Fruit fly (Drosophila melanogaster) whole organism, embryonic: ENCODE data around the gene Cpr65Av.

Experiments used
- Ada2b ChIP-seq: fragments of 200-800 bp; sonication (Bioruptor generic); IDR thresholded peaks from 2 replicates; pipeline ENCODE4 v1.3.6; 2022; ENCODE audit warnings: missing biosample characterization, missing genetic modification characterization
- BEAF-32 ChIP-seq: fragments of 200-800 bp; sonication (Bioruptor generic); optimal IDR thresholded peaks from 3 replicates; lab custom pipeline; 2017; ENCODE audit warnings: missing biosample characterization, missing genetic modification characterization, mild to moderate bottlenecking, moderate library complexity, missing genetic modification reagents
- Bteb2 ChIP-seq: fragments of 200-800 bp; sonication (Bioruptor generic); optimal IDR thresholded peaks from 2 replicates; lab custom pipeline; 2016; ENCODE audit warnings: missing biosample characterization, missing genetic modification characterization
- CG10147 ChIP-seq: fragments of 200-800 bp; sonication (Bioruptor generic); optimal IDR thresholded peaks from 2 replicates; lab custom pipeline; 2019; ENCODE audit warnings: missing biosample characterization, mild to moderate bottlenecking, missing genetic modification characterization, moderate library complexity
- CG11504 ChIP-seq: fragments of 200-800 bp; sonication (Bioruptor generic); optimal IDR thresholded peaks from 3 replicates; lab custom pipeline; 2019; ENCODE audit warnings: missing biosample characterization, mild to moderate bottlenecking, missing genetic modification characterization, moderate library complexity
- CG12155 ChIP-seq: fragments of 200-800 bp; sonication (Bioruptor generic); optimal IDR thresholded peaks from 3 replicates; lab custom pipeline; 2016; ENCODE audit warnings: missing biosample characterization, missing genetic modification characterization
- CG14965 ChIP-seq: fragments of 200-800 bp; sonication (Bioruptor generic); optimal IDR thresholded peaks from 2 replicates; lab custom pipeline; 2016; ENCODE audit warnings: missing biosample characterization, missing genetic modification characterization, borderline replicate concordance
- CG1647 ChIP-seq: fragments of 200-800 bp; sonication (Bioruptor generic); optimal IDR thresholded peaks from 3 replicates; lab custom pipeline; 2016; ENCODE audit warnings: missing biosample characterization, missing genetic modification characterization
- CG18619 ChIP-seq: fragments of 200-800 bp; sonication (Bioruptor generic); optimal IDR thresholded peaks from 3 replicates; lab custom pipeline; 2017; ENCODE audit warnings: missing biosample characterization, mild to moderate bottlenecking, missing genetic modification characterization
- CG2129 ChIP-seq: fragments of 200-800 bp; sonication (Bioruptor generic); IDR thresholded peaks from 2 replicates; pipeline ENCODE4 v1.3.6; 2022; ENCODE audit warnings: missing biosample characterization, missing genetic modification characterization; ENCODE audit not compliant: partially characterized antibody
- CG2712 ChIP-seq: fragments of 200-800 bp; optimal IDR thresholded peaks from 3 replicates; lab custom pipeline; 2019; ENCODE audit warnings: missing biosample characterization, mild to moderate bottlenecking, missing genetic modification characterization, moderate library complexity
- CG30403 ChIP-seq: fragments of 200-800 bp; sonication (Bioruptor generic); optimal IDR thresholded peaks from 3 replicates; lab custom pipeline; 2016; ENCODE audit warnings: missing biosample characterization, missing genetic modification characterization
- CG3163 ChIP-seq: fragments of 200-800 bp; sonication (Bioruptor generic); optimal IDR thresholded peaks from 3 replicates; lab custom pipeline; 2016; ENCODE audit warnings: missing biosample characterization, missing genetic modification characterization
- CG33213 ChIP-seq: fragments of 200-800 bp; sonication (Bioruptor generic); optimal IDR thresholded peaks from 3 replicates; lab custom pipeline; 2016; ENCODE audit warnings: missing biosample characterization, missing genetic modification characterization
- CG33557 ChIP-seq: fragments of 200-800 bp; sonication (Bioruptor generic); optimal IDR thresholded peaks from 2 replicates; lab custom pipeline; 2019; ENCODE audit warnings: missing biosample characterization, mild to moderate bottlenecking, missing genetic modification characterization, moderate library complexity
- CG4282 ChIP-seq: fragments of 200-800 bp; sonication (Bioruptor generic); optimal IDR thresholded peaks from 2 replicates; lab custom pipeline; 2016; ENCODE audit warnings: missing biosample characterization, missing genetic modification characterization
- CG6683 ChIP-seq: fragments of 200-800 bp; sonication (Bioruptor generic); optimal IDR thresholded peaks from 2 replicates; lab custom pipeline; 2017; ENCODE audit warnings: missing biosample characterization, mild to moderate bottlenecking, missing genetic modification characterization, missing genetic modification reagents
- CG8089 ChIP-seq: fragments of 200-800 bp; sonication (Bioruptor generic); optimal IDR thresholded peaks from 3 replicates; lab custom pipeline; 2016; ENCODE audit warnings: missing biosample characterization, missing genetic modification characterization
- CG9876 ChIP-seq: fragments of 200-800 bp; sonication (Bioruptor generic); optimal IDR thresholded peaks from 2 replicates; lab custom pipeline; 2016; ENCODE audit warnings: missing biosample characterization, missing genetic modification characterization
- CrebB ChIP-seq: fragments of 200-800 bp; sonication (Bioruptor generic); optimal IDR thresholded peaks from 3 replicates; lab custom pipeline; 2018; ENCODE audit warnings: missing biosample characterization, mild to moderate bottlenecking, missing genetic modification characterization
- D19B ChIP-seq: fragments of 200-800 bp; sonication (Bioruptor generic); optimal IDR thresholded peaks from 2 replicates; lab custom pipeline; 2017; ENCODE audit warnings: missing biosample characterization, mild to moderate bottlenecking, missing genetic modification characterization
- Dip2 ChIP-seq: fragments of 200-800 bp; sonication (Bioruptor generic); IDR thresholded peaks from 2 replicates; pipeline ENCODE4 v1.3.6; 2022; ENCODE audit warnings: missing biosample characterization, missing genetic modification characterization
- Drgx ChIP-seq: fragments of 200-800 bp; sonication (Bioruptor generic); IDR thresholded peaks from 2 replicates; pipeline ENCODE4 v1.3.6; 2022; ENCODE audit warnings: missing biosample characterization, missing genetic modification characterization
- Ets97D ChIP-seq: fragments of 200-800 bp; sonication (Bioruptor generic); optimal IDR thresholded peaks from 3 replicates; lab custom pipeline; 2016; ENCODE audit warnings: missing biosample characterization, missing genetic modification characterization
- Hand ChIP-seq: fragments of 200-800 bp; sonication (Bioruptor generic); optimal IDR thresholded peaks from 2 replicates; lab custom pipeline; 2017; ENCODE audit warnings: mild to moderate bottlenecking, missing biosample characterization, missing genetic modification reagents, missing genetic modification characterization
- Hr3 ChIP-seq: fragments of 200-800 bp; sonication (Bioruptor generic); optimal IDR thresholded peaks from 3 replicates; lab custom pipeline; 2016; ENCODE audit warnings: missing biosample characterization, missing genetic modification characterization
- Hr78 ChIP-seq, 2 experiments: fragments of 200-800 bp in 1 of 2; fragments of >200 bp in 1 of 2; sonication (Bioruptor generic) in 1 of 2; optimal IDR thresholded peaks; 2 replicates each; lab custom pipeline; 2017 to 2019; ENCODE audit warnings: missing biosample characterization in 2 of 2, missing genetic modification characterization in 2 of 2, mild to moderate bottlenecking in 1 of 2, moderate library complexity in 1 of 2
- Hsf ChIP-seq: fragments of 200-800 bp; sonication (Bioruptor generic); optimal IDR thresholded peaks from 3 replicates; lab custom pipeline; 2016; ENCODE audit warnings: missing biosample characterization, missing genetic modification characterization
- Jarid2 ChIP-seq: fragments of 200-800 bp; sonication (Bioruptor generic); optimal IDR thresholded peaks from 3 replicates; lab custom pipeline; 2017; ENCODE audit warnings: mild to moderate bottlenecking, missing biosample characterization, missing genetic modification reagents, missing genetic modification characterization
- Mrtf ChIP-seq: fragments of 200-800 bp; sonication (Bioruptor generic); IDR thresholded peaks from 3 replicates; pipeline ENCODE4 v1.3.6; 2022; ENCODE audit warnings: missing biosample characterization, missing genetic modification characterization
- Nf-YC ChIP-seq: fragments of 200-800 bp; optimal IDR thresholded peaks from 3 replicates; lab custom pipeline; 2019; ENCODE audit warnings: missing biosample characterization, mild to moderate bottlenecking, missing genetic modification characterization, moderate library complexity
- ap ChIP-seq: fragments of 200-800 bp; sonication (Bioruptor generic); IDR thresholded peaks from 2 replicates; pipeline ENCODE4 v1.3.6; 2022; ENCODE audit warnings: missing biosample characterization, missing genetic modification characterization
- ato ChIP-seq: fragments of 200-800 bp; sonication (Bioruptor generic); IDR thresholded peaks from 2 replicates; pipeline ENCODE4 v1.3.6; 2022; ENCODE audit warnings: missing biosample characterization, missing genetic modification characterization; ENCODE audit not compliant: partially characterized antibody
- btn ChIP-seq: fragments of 200-800 bp; sonication (Bioruptor generic); optimal IDR thresholded peaks from 2 replicates; lab custom pipeline; 2016; ENCODE audit warnings: missing biosample characterization, missing genetic modification characterization
- croc ChIP-seq: fragments of 200-800 bp; sonication (Bioruptor generic); conservative IDR thresholded peaks from 3 replicates; pipeline ENCODE4 v1.3.6; 2022; ENCODE audit warnings: missing biosample characterization, missing genetic modification characterization
- dmrt99B ChIP-seq: fragments of 200-800 bp; sonication (Bioruptor generic); optimal IDR thresholded peaks from 2 replicates; lab custom pipeline; 2018; ENCODE audit warnings: missing biosample characterization, mild to moderate bottlenecking, missing genetic modification characterization, moderate library complexity
- ems ChIP-seq: fragments of 200-800 bp; sonication (Bioruptor generic); optimal IDR thresholded peaks from 3 replicates; lab custom pipeline; 2016; ENCODE audit warnings: missing biosample characterization, missing genetic modification characterization
- hbn ChIP-seq: fragments of 200-800 bp; sonication (Bioruptor generic); IDR thresholded peaks from 2 replicates; pipeline ENCODE4 v1.3.6; 2022; ENCODE audit warnings: missing biosample characterization, missing genetic modification characterization; ENCODE audit not compliant: partially characterized antibody
- lola ChIP-seq, 3 experiments: fragments of >200 bp in 2 of 3; fragments of 200-800 bp in 1 of 3; sonication (Bioruptor generic) in 1 of 3; optimal IDR thresholded peaks; 2 replicates each; lab custom pipeline; 2017 to 2019; ENCODE audit warnings: missing biosample characterization in 3 of 3, missing genetic modification characterization in 3 of 3, mild to moderate bottlenecking in 1 of 3, moderate library complexity in 1 of 3
- onecut ChIP-seq: fragments of 200-800 bp; sonication (Bioruptor generic); IDR thresholded peaks from 2 replicates; pipeline ENCODE4 v1.3.6; 2022; ENCODE audit warnings: missing biosample characterization, missing genetic modification characterization
- pb ChIP-seq: fragments of 200-800 bp; sonication (Bioruptor generic); optimal IDR thresholded peaks from 3 replicates; lab custom pipeline; 2016; ENCODE audit warnings: missing biosample characterization, missing genetic modification characterization
- prd ChIP-seq, 3 experiments: fragments of >200 bp in 2 of 3; fragments of 200-800 bp in 1 of 3; sonication (Bioruptor generic) in 1 of 3; optimal IDR thresholded peaks in 2 of 3; IDR thresholded peaks in 1 of 3; 2 replicates in 2 of 3; 3 replicates in 1 of 3; pipeline versions ENCODE4 v1.3.6 to Lab custom; 2017 to 2022; ENCODE audit warnings: missing biosample characterization in 1 of 3, missing genetic modification characterization in 1 of 3
- pros ChIP-seq: fragments of 200-800 bp; sonication (Bioruptor generic); optimal IDR thresholded peaks from 3 replicates; lab custom pipeline; 2019; ENCODE audit warnings: missing biosample characterization, mild to moderate bottlenecking, missing genetic modification characterization, moderate library complexity
- sim ChIP-seq: fragments of 200-800 bp; sonication (Bioruptor generic); IDR thresholded peaks from 2 replicates; pipeline ENCODE4 v1.3.6; 2022; ENCODE audit warnings: missing biosample characterization, missing genetic modification characterization
- sr ChIP-seq: fragments of 200-800 bp; sonication (Bioruptor generic); IDR thresholded peaks from 3 replicates; pipeline ENCODE4 v1.3.6; 2022; ENCODE audit warnings: missing biosample characterization, missing genetic modification characterization
- ssp ChIP-seq: fragments of 200-800 bp; sonication (Bioruptor generic); IDR thresholded peaks from 2 replicates; pipeline ENCODE4 v1.3.6; 2022; ENCODE audit warnings: missing biosample characterization, missing genetic modification characterization
- tll ChIP-seq, 2 experiments: fragments of 200-800 bp in 1 of 2; fragments of >200 bp in 1 of 2; sonication (Bioruptor generic) in 1 of 2; optimal IDR thresholded peaks; 2 replicates each; lab custom pipeline; 2017 to 2019; ENCODE audit warnings: missing biosample characterization in 2 of 2, missing genetic modification characterization in 2 of 2, mild to moderate bottlenecking in 1 of 2, moderate library complexity in 1 of 2
- toy ChIP-seq: fragments of 200-800 bp; sonication (Bioruptor generic); IDR thresholded peaks from 2 replicates; pipeline ENCODE4 v1.3.6; 2022; ENCODE audit warnings: missing biosample characterization, missing genetic modification characterization
- tup ChIP-seq: fragments of 200-800 bp; sonication (Bioruptor generic); optimal IDR thresholded peaks from 2 replicates; lab custom pipeline; 2016; ENCODE audit warnings: missing biosample characterization, mild to moderate bottlenecking, missing genetic modification characterization, moderate library complexity

Cpr65Av gene

DNA sequence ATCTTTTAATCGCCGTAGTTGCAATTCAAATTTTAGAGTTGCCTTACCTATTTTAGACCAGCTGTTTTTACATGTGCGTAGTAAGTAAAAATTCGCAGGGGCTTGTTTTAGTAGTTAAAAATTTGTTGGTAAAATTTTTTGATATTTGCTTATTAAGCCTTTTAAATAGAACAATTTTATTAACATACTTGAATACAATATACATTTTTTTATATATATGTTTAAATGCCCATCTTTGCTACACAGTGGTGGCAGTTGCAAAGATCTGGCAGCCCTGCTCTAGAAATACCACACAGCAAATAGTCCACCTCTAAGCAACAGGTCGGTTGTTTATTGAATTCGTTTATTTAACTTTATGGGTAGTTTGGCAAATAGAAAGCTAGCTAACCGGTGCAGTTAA, 45.1 kb downstream of the Cpr65Av start, which contains the start of the genes CG10467 and loj (continued):
- TF ChIP-seq CG12155 (peak; percentile 96), Ets97D (peak; percentile 65), CG6683 (peak; percentile 72), toy (GFP tag; lab: Robert Waterston, UW) (peak; percentile 90), CrebB (tag; lab: Kevin White, UChicago) (peak; percentile 78), CG10147 (GFP tag; lab: Kevin White, UChicago) (peak; percentile 92), CG1647 (peak; percentile 74), CG2129 (peak; percentile 63), CG30403 (GFP tag; lab: Kevin White, UChicago) (peak; percentile 97), dmrt99B (tag; lab: Kevin White, UChicago) (peak; percentile 93), Hand (peak; percentile 61), ssp (GFP tag; lab: Robert Waterston, UW) (peak; percentile 93), btn (GFP tag; lab: Kevin White, UChicago) (no peak), CG33213 (GFP tag; lab: Kevin White, UChicago) (peak; percentile 59), BEAF-32 (GFP tag; lab: Kevin White, UChicago) (peak; percentile 85), tup (peak; percentile 88), D19B (peak; percentile 81), pb (GFP tag; lab: Kevin White, UChicago) (peak; percentile 2), CG33557 (GFP tag; lab: Kevin White, UChicago) (peak; percentile 92), pros (GFP tag; lab: Kevin White, UChicago) (no peak), CG18619 (GFP tag; lab: Kevin White, UChicago) (peak; percentile 93), Bteb2 (GFP tag; lab: Kevin White, UChicago) (peak; percentile 90), croc (GFP tag; lab: Robert Waterston, UW) (peak; percentile 97), CG11504 (tag; lab: Kevin White, UChicago) (peak; percentile 95), CG4282 (GFP tag; lab: Kevin White, UChicago) (peak; percentile 43), CG3163 (peak; percentile 56), Hr78 (GFP tag; optimal IDR thresholded peaks at IDR 0.05; lab: Kevin White, UChicago) (no peak), Mrtf (GFP tag; lab: Robert Waterston, UW) (peak; percentile 96), Dip2 (GFP tag; lab: Robert Waterston, UW) (peak; percentile 56; the same call in 1 of the 2 replicates), ems (GFP tag; lab: Kevin White, UChicago) (peak; percentile 88), Jarid2 (GFP tag; lab: Kevin White, UChicago) (peak; percentile 67), CG8089 (GFP tag; lab: Kevin White, UChicago) (peak; percentile 68), tll (GFP tag; optimal IDR thresholded peaks at IDR 0.05; lab: Kevin White, UChicago) (peak in 1 of 2 experiments; percentile 62), Ada2b (peak; percentile 94), prd (optimal IDR thresholded peaks at IDR 0.05; lab: Kevin White, UChicago) (no peak), prd (GFP tag; IDR thresholded peaks at IDR 0.05; lab: Robert Waterston, UW) (peak; percentile 99), onecut (GFP tag; lab: Robert Waterston, UW) (peak; percentile 82), CG2712 (peak; percentile 95), ato (GFP tag; lab: Robert Waterston, UW) (no peak; the same call in 1 of the 2 replicates), Hsf (GFP tag; lab: Kevin White, UChicago) (peak; percentile 94), lola (GFP tag; optimal IDR thresholded peaks at IDR 0.05; lab: Kevin White, UChicago) (peak in 1 of 3 experiments; percentile 97), Drgx (GFP tag; lab: Robert Waterston, UW) (peak; percentile 81), ap (GFP tag; lab: Robert Waterston, UW) (peak; percentile 92), hbn (GFP tag; lab: Robert Waterston, UW) (peak; percentile 63), CG14965 (GFP tag; lab: Kevin White, UChicago) (no peak), Hr3 (GFP tag; lab: Kevin White, UChicago) (peak; percentile 98), CG9876 (peak; percentile 79), Nf-YC (tag; lab: Kevin White, UChicago) (peak; percentile 80), sr (GFP tag; lab: Robert Waterston, UW) (peak; percentile 63; the same call in 1 of the 3 replicates), sim (GFP tag; lab: Robert Waterston, UW) (peak; percentile 71; the same call in 1 of the 2 replicates)
